Worm (Caenorhabditis elegans): ENCODE data around the gene rsp-6.
A peak's percentile ranks its signal among the peaks of the same experiment; 100 is the strongest.

DNA sequence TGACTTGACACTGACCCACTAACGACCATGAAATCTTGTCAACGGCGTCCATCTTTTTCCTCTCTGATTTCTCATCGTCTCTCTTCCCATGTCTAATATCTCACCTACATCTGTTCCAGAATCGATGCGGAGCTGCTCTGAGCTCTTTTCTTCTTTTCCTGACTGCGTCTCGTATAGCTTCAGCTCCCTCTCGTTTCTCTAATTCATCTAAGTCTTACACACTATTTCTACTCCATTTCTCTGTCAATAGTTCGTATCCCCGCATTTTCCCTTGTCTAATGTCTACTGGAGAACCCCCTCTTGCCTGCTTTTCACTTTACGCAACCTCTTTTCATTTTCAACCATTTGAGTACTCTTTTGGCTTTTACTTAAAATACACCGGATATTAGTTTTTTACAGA is 26.8 kb upstream of the rsp-6 start, which contains the start of gene ric-3:
- TF ChIP-seq mdl-1 (tag; optimal IDR thresholded peaks at IDR 0.05) (no peak), lir-3 (tag; optimal IDR thresholded peaks at IDR 0.05; ENCODE audit: poor library complexity) (peak; percentile 31), elt-2 (tag; optimal IDR thresholded peaks at IDR 0.05) (no peak)

All from whole organism, L1 larva.